Worm (Caenorhabditis elegans) whole organism, mixed stage, embryonic: Measurements from ENCODE around the gene vab-8.

ENCODE experiments used
- blmp-1 ChIP-seq: fragments of 150-350 bp; optimal IDR thresholded peaks from 2 replicates; lab custom pipeline; 2014; ENCODE audit warnings: missing biosample characterization, missing genetic modification characterization
- ces-1 ChIP-seq: fragments of 150-350 bp; optimal IDR thresholded peaks from 2 replicates; lab custom pipeline; 2014; ENCODE audit warnings: missing biosample characterization, missing genetic modification reagents, missing genetic modification characterization
- nhr-2 ChIP-seq: fragments of 150-350 bp; optimal IDR thresholded peaks from 2 replicates; lab custom pipeline; 2014; ENCODE audit warnings: missing biosample characterization, missing genetic modification characterization
- nhr-237 ChIP-seq: fragments of 150-350 bp; optimal IDR thresholded peaks from 2 replicates; lab custom pipeline; 2014; ENCODE audit warnings: missing biosample characterization, missing genetic modification characterization

ce11 chrV:12245777-12246452 is 32.8 kb downstream of the vab-8 start:
- no peak for TF ChIP-seq nhr-2
- no peak for TF ChIP-seq ces-1 (GFP tag; lab: Kevin White, UChicago)
- no peak for TF ChIP-seq nhr-237 (tag; lab: Kevin White, UChicago)
- TF ChIP-seq blmp-1 (tag; lab: Kevin White, UChicago): no peak
